Worm (Caenorhabditis elegans) whole organism, L2 larva: ENCODE data around the gene sre-48.

Experiments
- ama-1 ChIP-seq: fragments of 150-350 bp; optimal IDR thresholded peaks from 2 replicates; lab custom pipeline; 2018; ENCODE audit warnings: inconsistent platforms
- elt-1 ChIP-seq: fragments of 150-350 bp; optimal IDR thresholded peaks from 2 replicates; lab custom pipeline; 2014; ENCODE audit warnings: missing biosample characterization, missing genetic modification characterization
- elt-3 ChIP-seq: sonication (generic microtip); optimal IDR thresholded peaks from 2 replicates; lab custom pipeline; 2017; ENCODE audit warnings: missing biosample characterization, missing genetic modification characterization
- lin-13 ChIP-seq: fragments of 150-350 bp; optimal IDR thresholded peaks from 2 replicates; lab custom pipeline; 2014; ENCODE audit warnings: missing biosample characterization, missing genetic modification reagents, missing genetic modification characterization
- mab-5 ChIP-seq: fragments of 150-350 bp; optimal IDR thresholded peaks from 2 replicates; lab custom pipeline; 2014; ENCODE audit warnings: missing biosample characterization, missing genetic modification characterization
- nhr-10 ChIP-seq: sonication (generic microtip); optimal IDR thresholded peaks from 2 replicates; lab custom pipeline; 2017; ENCODE audit warnings: missing biosample characterization, missing genetic modification characterization
- nhr-237 ChIP-seq: fragments of 150-350 bp; optimal IDR thresholded peaks from 2 replicates; lab custom pipeline; 2014; ENCODE audit warnings: missing biosample characterization, missing genetic modification characterization
- nhr-6 ChIP-seq: fragments of 150-350 bp; optimal IDR thresholded peaks from 2 replicates; lab custom pipeline; 2014; ENCODE audit warnings: missing biosample characterization, missing genetic modification characterization
- skn-1 ChIP-seq: sonication (generic microtip); optimal IDR thresholded peaks from 2 replicates; lab custom pipeline; 2017; ENCODE audit warnings: missing biosample characterization, missing genetic modification characterization
- unc-39 ChIP-seq: fragments of 150-350 bp; optimal IDR thresholded peaks from 2 replicates; lab custom pipeline; 2014; ENCODE audit warnings: missing biosample characterization, missing genetic modification characterization
- ztf-11 ChIP-seq: sonication (generic microtip); optimal IDR thresholded peaks from 2 replicates; lab custom pipeline; 2017; ENCODE audit warnings: missing biosample characterization, missing genetic modification characterization

- TF ChIP-seq mab-5 (tag; lab: Kevin White, UChicago) = no peak
- no peak for TF ChIP-seq ama-1 (lab: Kevin White, UChicago)
- TF ChIP-seq unc-39 (tag; lab: Kevin White, UChicago) = no peak
- no peak for TF ChIP-seq nhr-237 (tag; lab: Kevin White, UChicago)
- TF ChIP-seq nhr-10 (tag; lab: Kevin White, UChicago) = no peak
- no peak for TF ChIP-seq skn-1 (tag; lab: Kevin White, UChicago)
- no peak for TF ChIP-seq elt-3 (tag; lab: Kevin White, UChicago)
- no peak for TF ChIP-seq ztf-11 (tag; lab: Kevin White, UChicago)
- no peak for TF ChIP-seq elt-1 (tag; lab: Kevin White, UChicago)
- TF ChIP-seq nhr-6 (tag; lab: Kevin White, UChicago) = no peak
- no peak for TF ChIP-seq lin-13 (GFP tag; lab: Kevin White, UChicago)
Observed at ce11 chrII:13945527-13945926, 34.2 kb downstream of the sre-48 start.
